Fruit fly (Drosophila melanogaster) whole organism, wandering third instar larva: ENCODE measurements around the gene Srp19.

ENCODE experiments used
- Abd-B ChIP-seq: fragments of >200 bp; optimal IDR thresholded peaks from 2 replicates; lab custom pipeline; 2017; ENCODE audit warnings: missing biosample characterization, missing genetic modification characterization
- CG32264 ChIP-seq: fragments of 200-800 bp; sonication (Bioruptor generic); optimal IDR thresholded peaks from 2 replicates; lab custom pipeline; 2016; ENCODE audit warnings: missing biosample characterization, missing genetic modification characterization
- CG9705 ChIP-seq: fragments of 200-800 bp; sonication (Bioruptor generic); optimal IDR thresholded peaks from 2 replicates; lab custom pipeline; 2018; ENCODE audit warnings: missing biosample characterization, mild to moderate bottlenecking, missing genetic modification characterization
- CrebA ChIP-seq: fragments of 200-800 bp; sonication (Bioruptor generic); optimal IDR thresholded peaks from 2 replicates; lab custom pipeline; 2016; ENCODE audit warnings: missing biosample characterization, mild to moderate bottlenecking, missing genetic modification characterization, borderline replicate concordance
- Dfd ChIP-seq: fragments of >200 bp; optimal IDR thresholded peaks from 2 replicates; lab custom pipeline; 2017; ENCODE audit warnings: missing biosample characterization, missing genetic modification characterization
- Dif ChIP-seq: fragments of 200-275, 200-300 bp; sonication (Bioruptor generic); optimal IDR thresholded peaks from 2 replicates; lab custom pipeline; 2018; ENCODE audit warnings: missing biosample characterization, missing genetic modification characterization; ENCODE audit not compliant: partially characterized antibody
- GATAd ChIP-seq: sonication (Bioruptor generic); optimal IDR thresholded peaks from 2 replicates; lab custom pipeline; 2016; ENCODE audit warnings: missing biosample characterization, missing genetic modification characterization
- HLH106 ChIP-seq: fragments of 200-800 bp; optimal IDR thresholded peaks from 3 replicates; lab custom pipeline; 2019; ENCODE audit warnings: missing biosample characterization, mild to moderate bottlenecking, missing genetic modification characterization, moderate library complexity
- Hnf4 ChIP-seq: fragments of 200-800 bp; sonication (Bioruptor generic); optimal IDR thresholded peaks from 2 replicates; lab custom pipeline; 2016; ENCODE audit warnings: missing biosample characterization, mild to moderate bottlenecking, missing genetic modification characterization
- Hr78 ChIP-seq: fragments of >200 bp; optimal IDR thresholded peaks from 2 replicates; lab custom pipeline; 2017; ENCODE audit warnings: missing biosample characterization, missing genetic modification characterization
- Hr83 ChIP-seq: fragments of 200-300 bp; sonication (Bioruptor generic); optimal IDR thresholded peaks from 2 replicates; lab custom pipeline; 2016; ENCODE audit warnings: missing biosample characterization, mild to moderate bottlenecking, missing genetic modification characterization, moderate library complexity; ENCODE audit not compliant: poor library complexity, severe bottlenecking
- Jra ChIP-seq: sonication (Bioruptor generic); optimal IDR thresholded peaks from 2 replicates; lab custom pipeline; 2016; ENCODE audit warnings: missing biosample characterization, missing genetic modification characterization
- Mio ChIP-seq: sonication (Bioruptor generic); optimal IDR thresholded peaks from 2 replicates; lab custom pipeline; 2016; ENCODE audit warnings: missing biosample characterization, missing genetic modification characterization
- Myc ChIP-seq: fragments of >200 bp; optimal IDR thresholded peaks from 2 replicates; lab custom pipeline; 2017
- N ChIP-seq: fragments of >200 bp; optimal IDR thresholded peaks from 2 replicates; lab custom pipeline; 2018; ENCODE audit warnings: missing biosample characterization, missing external identifiers, missing genetic modification characterization
- OdsH ChIP-seq: fragments of 200-800 bp; sonication (Bioruptor generic); optimal IDR thresholded peaks from 2 replicates; lab custom pipeline; 2016; ENCODE audit warnings: missing biosample characterization, mild to moderate bottlenecking, missing genetic modification characterization
- Rel ChIP-seq, 2 experiments: fragments of 200-800 bp; sonication (Bioruptor generic) in 1 of 2; optimal IDR thresholded peaks; 2 replicates in 1 of 2; 3 replicates in 1 of 2; lab custom pipeline; 2016 to 2019; ENCODE audit warnings: mild to moderate bottlenecking in 2 of 2, missing biosample characterization in 2 of 2, missing genetic modification characterization in 2 of 2, moderate library complexity in 1 of 2
- Sp1 ChIP-seq: fragments of 200-800 bp; sonication (Bioruptor generic); optimal IDR thresholded peaks from 3 replicates; lab custom pipeline; 2019; ENCODE audit warnings: missing biosample characterization, mild to moderate bottlenecking, missing genetic modification characterization, moderate library complexity
- Vsx2 ChIP-seq: fragments of 200-300, 225-300 bp; sonication (Bioruptor generic); optimal IDR thresholded peaks from 2 replicates; lab custom pipeline; 2018; ENCODE audit warnings: missing biosample characterization, missing genetic modification characterization; ENCODE audit not compliant: partially characterized antibody
- br ChIP-seq: fragments of 200-800 bp; sonication (Bioruptor generic); optimal IDR thresholded peaks from 2 replicates; lab custom pipeline; 2016; ENCODE audit warnings: missing biosample characterization, missing genetic modification characterization
- brk ChIP-seq: fragments of 200-800 bp; sonication (Bioruptor generic); optimal IDR thresholded peaks from 2 replicates; lab custom pipeline; 2016; ENCODE audit warnings: missing biosample characterization, mild to moderate bottlenecking, missing genetic modification characterization
- dl ChIP-seq, 2 experiments: fragments of 175-275, 200-275 bp in 1 of 2; fragments of 200-275 bp in 1 of 2; sonication (Bioruptor generic); optimal IDR thresholded peaks; lab custom pipeline; 2018; ENCODE audit warnings: mild to moderate bottlenecking in 2 of 2, missing biosample characterization in 2 of 2, missing genetic modification characterization in 2 of 2, moderate library complexity in 2 of 2; ENCODE audit not compliant: partially characterized antibody in 2 of 2, insufficient read depth in 1 of 2
- dmrt93B ChIP-seq: fragments of 200-800 bp; sonication (Bioruptor generic); optimal IDR thresholded peaks from 2 replicates; lab custom pipeline; 2018; ENCODE audit warnings: missing biosample characterization, mild to moderate bottlenecking, missing genetic modification characterization
- dsf ChIP-seq: sonication (Bioruptor generic); optimal IDR thresholded peaks from 2 replicates; lab custom pipeline; 2016; ENCODE audit warnings: missing biosample characterization, missing genetic modification characterization, borderline replicate concordance
- ey ChIP-seq: fragments of 200-800 bp; sonication (Bioruptor generic); optimal IDR thresholded peaks from 2 replicates; lab custom pipeline; 2016; ENCODE audit warnings: missing biosample characterization, missing genetic modification characterization
- foxo ChIP-seq, 2 experiments: fragments of 200-800 bp; sonication (Bioruptor generic); optimal IDR thresholded peaks; 2 replicates in 1 of 2; 3 replicates in 1 of 2; lab custom pipeline; 2016 to 2017; ENCODE audit warnings: missing biosample characterization in 2 of 2, missing genetic modification characterization in 2 of 2
- fru ChIP-seq: fragments of 200-800 bp; sonication (Bioruptor generic); optimal IDR thresholded peaks from 3 replicates; lab custom pipeline; 2016; ENCODE audit warnings: missing biosample characterization, mild to moderate bottlenecking, missing genetic modification characterization
- h ChIP-seq: fragments of 200-800 bp; sonication (Bioruptor generic); optimal IDR thresholded peaks from 3 replicates; lab custom pipeline; 2016; ENCODE audit warnings: missing biosample characterization, mild to moderate bottlenecking, missing genetic modification characterization
- jim ChIP-seq: fragments of 175-275, 200-325 bp; sonication (Bioruptor generic); optimal IDR thresholded peaks from 2 replicates; lab custom pipeline; 2016; ENCODE audit warnings: missing biosample characterization, mild to moderate bottlenecking, missing genetic modification characterization
- lola ChIP-seq: fragments of >200 bp; optimal IDR thresholded peaks from 2 replicates; lab custom pipeline; 2017; ENCODE audit warnings: missing biosample characterization, missing genetic modification characterization
- pan ChIP-seq: fragments of >200 bp; optimal IDR thresholded peaks from 2 replicates; lab custom pipeline; 2017
- psq ChIP-seq: fragments of 200-800 bp; sonication (Bioruptor generic); optimal IDR thresholded peaks from 3 replicates; lab custom pipeline; 2017; ENCODE audit warnings: missing biosample characterization, mild to moderate bottlenecking, missing genetic modification characterization, moderate library complexity
- rgr ChIP-seq: fragments of 200-800 bp; sonication (Bioruptor generic); optimal IDR thresholded peaks from 3 replicates; lab custom pipeline; 2016; ENCODE audit warnings: missing biosample characterization, mild to moderate bottlenecking, missing genetic modification characterization
- sage ChIP-seq: fragments of 200-800 bp; sonication (Bioruptor generic); optimal IDR thresholded peaks from 2 replicates; lab custom pipeline; 2016; ENCODE audit warnings: missing biosample characterization, mild to moderate bottlenecking, missing genetic modification characterization
- sv ChIP-seq: fragments of 200-800 bp; sonication (Bioruptor generic); optimal IDR thresholded peaks from 3 replicates; lab custom pipeline; 2016; ENCODE audit warnings: missing biosample characterization, missing genetic modification characterization
- tai ChIP-seq: sonication (Bioruptor generic); optimal IDR thresholded peaks from 2 replicates; lab custom pipeline; 2016; ENCODE audit warnings: missing biosample characterization, missing genetic modification characterization
- usp ChIP-seq: fragments of >200 bp; optimal IDR thresholded peaks from 2 replicates; lab custom pipeline; 2017; ENCODE audit warnings: missing biosample characterization, missing genetic modification characterization
- woc ChIP-seq: sonication (Bioruptor generic); optimal IDR thresholded peaks from 2 replicates; lab custom pipeline; 2016; ENCODE audit warnings: missing biosample characterization, mild to moderate bottlenecking, missing genetic modification characterization

Srp19 gene

dm6 chr3L:7390442-7390841 lies 42.6 kb upstream of the Srp19 start, which contains the start of gene CG8563:
CG8563 (plus strand) TSS chr3L:7390742.
- TF ChIP-seq dmrt93B (GFP tag; lab: Kevin White, UChicago) (no peak), dl (GFP tag; optimal IDR thresholded peaks at IDR 0.05; lab: Kevin White, UChicago; ENCODE audit: insufficient read depth in 1 of 2, partially characterized antibody in 2 of 2) (no peak), Sp1 (GFP tag; lab: Kevin White, UChicago) (no peak)

dm6 chr3L:7390004-7390403 lies 42.2 kb upstream of the Srp19 start:
- TF ChIP-seq Abd-B (no peak), OdsH (no peak), Hnf4 (GFP tag; lab: Kevin White, UChicago) (no peak), woc (GFP tag; lab: Kevin White, UChicago) (no peak), brk (GFP tag; lab: Kevin White, UChicago) (no peak), GATAd (GFP tag; lab: Kevin White, UChicago) (no peak), sv (GFP tag; lab: Kevin White, UChicago) (no peak), rgr (GFP tag; lab: Kevin White, UChicago) (no peak), jim (GFP tag; lab: Kevin White, UChicago) (no peak), dl (GFP tag; optimal IDR thresholded peaks at IDR 0.05; lab: Kevin White, UChicago; ENCODE audit: insufficient read depth in 1 of 2, partially characterized antibody in 2 of 2) (no peak), CrebA (GFP tag; lab: Kevin White, UChicago) (no peak), Mio (GFP tag; lab: Kevin White, UChicago) (no peak), Dif (no peak)

- TF ChIP-seq Hnf4 (GFP tag; lab: Kevin White, UChicago) (no peak), Sp1 (GFP tag; lab: Kevin White, UChicago) (no peak), rgr (GFP tag; lab: Kevin White, UChicago) (no peak)
- TF ChIP-seq, all 38 proteins: peak for 0
Observed at dm6 chr3L:7387814-7388213, 40.0 kb upstream of the Srp19 start, which contains the start of gene CG8564. CG8564 (minus strand) TSS chr3L:7387914.

dm6 chr3L:7381359-7381976 lies 33.6 kb upstream of the Srp19 start, which contains the start of the genes SMSr and smid:
SMSr (minus strand) TSS chr3L:7381474.
smid (plus strand) TSS chr3L:7381614.
- TF ChIP-seq CG9705 (peak; percentile 16), Hr78 (GFP tag; lab: Kevin White, UChicago) (no peak), GATAd (GFP tag; lab: Kevin White, UChicago) (no peak), foxo (GFP tag; optimal IDR thresholded peaks at IDR 0.05; lab: Kevin White, UChicago) (peak in 1 of 2 experiments; percentile 68), Abd-B (no peak), dsf (GFP tag; lab: Kevin White, UChicago) (peak; percentile 28), brk (GFP tag; lab: Kevin White, UChicago) (no peak), psq (GFP tag; lab: Kevin White, UChicago) (peak; percentile 32), dmrt93B (GFP tag; lab: Kevin White, UChicago) (peak; percentile 28), Sp1 (GFP tag; lab: Kevin White, UChicago) (peak; percentile 56), fru (GFP tag; lab: Kevin White, UChicago) (peak; percentile 98), N (peak; percentile 46), rgr (GFP tag; lab: Kevin White, UChicago) (peak; percentile 74), Hr83 (peak; percentile 18), OdsH (peak; percentile 56), woc (GFP tag; lab: Kevin White, UChicago) (peak; percentile 73), lola (GFP tag; lab: Kevin White, UChicago) (no peak), tai (GFP tag; lab: Kevin White, UChicago) (no peak), pan (no peak), CrebA (GFP tag; lab: Kevin White, UChicago) (no peak), CG32264 (GFP tag; lab: Kevin White, UChicago) (no peak), br (GFP tag; lab: Kevin White, UChicago) (peak; percentile 47), h (GFP tag; lab: Kevin White, UChicago) (peak; percentile 66), Jra (GFP tag; lab: Kevin White, UChicago) (peak; percentile 72), Dif (peak; percentile 95), Mio (GFP tag; lab: Kevin White, UChicago) (no peak), Rel (GFP tag; optimal IDR thresholded peaks at IDR 0.05; lab: Kevin White, UChicago) (no peak), Rel (tag; optimal IDR thresholded peaks at IDR 0.05; lab: Kevin White, UChicago) (no peak), sv (GFP tag; lab: Kevin White, UChicago) (peak; percentile 42), Myc (lab: Kevin White, UChicago) (peak; percentile 21), Hnf4 (GFP tag; lab: Kevin White, UChicago) (no peak), usp (GFP tag; lab: Kevin White, UChicago) (no peak), Vsx2 (GFP tag; lab: Kevin White, UChicago) (peak; percentile 69), sage (GFP tag; lab: Kevin White, UChicago) (no peak), HLH106 (tag; lab: Kevin White, UChicago) (peak; percentile 61), dl (GFP tag; optimal IDR thresholded peaks at IDR 0.05; lab: Kevin White, UChicago; ENCODE audit: insufficient read depth in 1 of 2, partially characterized antibody in 2 of 2) (peak; percentile 84 to 90), ey (GFP tag; lab: Kevin White, UChicago) (peak; percentile 62), jim (GFP tag; lab: Kevin White, UChicago) (no peak), Dfd (GFP tag; lab: Kevin White, UChicago) (no peak)
